Worm (Caenorhabditis elegans) whole organism, L2 larva: ENCODE data around the gene B0228.1.

ENCODE experiments used
- C34F6.9 ChIP-seq: fragments of 150-350 bp; optimal IDR thresholded peaks from 2 replicates; lab custom pipeline; 2014; ENCODE audit warnings: missing biosample characterization, missing genetic modification characterization
- F13H6.1 ChIP-seq: sonication (generic microtip); optimal IDR thresholded peaks from 2 replicates; lab custom pipeline; 2016; ENCODE audit warnings: missing genetic modification characterization, missing compliant biosample characterization
- Y55F3AM.14 ChIP-seq: fragments of 200-800 bp; sonication (Bioruptor generic); optimal IDR thresholded peaks from 2 replicates; lab custom pipeline; 2018; ENCODE audit warnings: mild to moderate bottlenecking, missing genetic modification characterization, missing compliant biosample characterization
- alr-1 ChIP-seq: fragments of 150-350 bp; optimal IDR thresholded peaks from 2 replicates; lab custom pipeline; 2014; ENCODE audit warnings: missing biosample characterization, missing genetic modification characterization
- aly-2 ChIP-seq: fragments of 150-350 bp; optimal IDR thresholded peaks from 2 replicates; lab custom pipeline; 2014; ENCODE audit warnings: missing biosample characterization, missing genetic modification characterization
- blmp-1 ChIP-seq: sonication (generic microtip); optimal IDR thresholded peaks from 2 replicates; lab custom pipeline; 2017; ENCODE audit warnings: missing genetic modification characterization, mild to moderate bottlenecking, missing compliant biosample characterization, antibody characterized with exemption, moderate library complexity; ENCODE audit not compliant: insufficient read depth
- ceh-16 ChIP-seq: fragments of 150-350 bp; optimal IDR thresholded peaks from 2 replicates; lab custom pipeline; 2014; ENCODE audit warnings: missing biosample characterization, missing genetic modification characterization
- crh-2 ChIP-seq: sonication (generic microtip); optimal IDR thresholded peaks from 2 replicates; lab custom pipeline; 2017; ENCODE audit warnings: missing biosample characterization, missing genetic modification characterization
- egl-27 ChIP-seq: sonication (generic microtip); optimal IDR thresholded peaks from 3 replicates; lab custom pipeline; 2017; ENCODE audit warnings: missing biosample characterization, missing genetic modification reagents, missing genetic modification characterization
- elt-1 ChIP-seq: fragments of 150-350 bp; optimal IDR thresholded peaks from 2 replicates; lab custom pipeline; 2014; ENCODE audit warnings: missing biosample characterization, missing genetic modification characterization
- fos-1 ChIP-seq: fragments of 150-350 bp; optimal IDR thresholded peaks from 2 replicates; lab custom pipeline; 2014; ENCODE audit warnings: missing biosample characterization, missing genetic modification characterization
- gmeb-1 ChIP-seq: fragments of 150-350 bp; optimal IDR thresholded peaks from 2 replicates; lab custom pipeline; 2014; ENCODE audit warnings: missing biosample characterization, missing genetic modification characterization
- lin-13 ChIP-seq: fragments of 150-350 bp; optimal IDR thresholded peaks from 2 replicates; lab custom pipeline; 2014; ENCODE audit warnings: missing biosample characterization, missing genetic modification reagents, missing genetic modification characterization
- lin-39 ChIP-seq: fragments of 150-350 bp; optimal IDR thresholded peaks from 2 replicates; lab custom pipeline; 2014; ENCODE audit warnings: missing biosample characterization, missing genetic modification reagents, missing genetic modification characterization
- lsy-2 ChIP-seq, 2 experiments: fragments of 150-350 bp in 1 of 2; sonication (generic microtip) in 1 of 2; optimal IDR thresholded peaks; 2 replicates each; lab custom pipeline; 2014 to 2017; ENCODE audit warnings: missing biosample characterization in 2 of 2, missing genetic modification characterization in 2 of 2
- mbf-1 ChIP-seq: sonication (generic microtip); optimal IDR thresholded peaks from 2 replicates; lab custom pipeline; 2017; ENCODE audit warnings: missing biosample characterization, missing genetic modification characterization
- nhr-10 ChIP-seq: sonication (generic microtip); optimal IDR thresholded peaks from 2 replicates; lab custom pipeline; 2017; ENCODE audit warnings: missing biosample characterization, missing genetic modification characterization
- nhr-11 ChIP-seq: fragments of 150-350 bp; optimal IDR thresholded peaks from 2 replicates; lab custom pipeline; 2014; ENCODE audit warnings: missing biosample characterization, missing genetic modification characterization
- nhr-21 ChIP-seq: fragments of 150-350 bp; optimal IDR thresholded peaks from 2 replicates; lab custom pipeline; 2014; ENCODE audit warnings: missing biosample characterization, missing genetic modification characterization
- nhr-237 ChIP-seq: fragments of 150-350 bp; optimal IDR thresholded peaks from 2 replicates; lab custom pipeline; 2014; ENCODE audit warnings: missing biosample characterization, missing genetic modification characterization
- nhr-25 ChIP-seq: fragments of 150-350 bp; sonication (generic microtip); optimal IDR thresholded peaks from 3 replicates; lab custom pipeline; 2014; ENCODE audit warnings: missing biosample characterization, missing genetic modification characterization
- nhr-6 ChIP-seq: fragments of 150-350 bp; optimal IDR thresholded peaks from 2 replicates; lab custom pipeline; 2014; ENCODE audit warnings: missing biosample characterization, missing genetic modification characterization
- nhr-77 ChIP-seq: fragments of 150-350 bp; optimal IDR thresholded peaks from 2 replicates; lab custom pipeline; 2014; ENCODE audit warnings: missing biosample characterization, missing genetic modification characterization
- skn-1 ChIP-seq: sonication (generic microtip); optimal IDR thresholded peaks from 2 replicates; lab custom pipeline; 2017; ENCODE audit warnings: missing biosample characterization, missing genetic modification characterization
- sma-3 ChIP-seq: sonication (generic microtip); optimal IDR thresholded peaks from 2 replicates; lab custom pipeline; 2016; ENCODE audit warnings: missing genetic modification reagents, missing genetic modification characterization, missing compliant biosample characterization
- sma-9 ChIP-seq, 2 experiments: fragments of 150-350 bp in 1 of 2; sonication (generic microtip) in 1 of 2; optimal IDR thresholded peaks; 2 replicates each; lab custom pipeline; 2014 to 2016; ENCODE audit warnings: missing genetic modification characterization in 2 of 2, mild to moderate bottlenecking in 1 of 2, missing biosample characterization in 1 of 2, missing compliant biosample characterization in 1 of 2, missing genetic modification reagents in 1 of 2, moderate library complexity in 1 of 2
- snpc-4 ChIP-seq: fragments of 150-350 bp; optimal IDR thresholded peaks from 2 replicates; lab custom pipeline; 2014; ENCODE audit warnings: missing biosample characterization, missing genetic modification characterization
- unc-39 ChIP-seq: fragments of 150-350 bp; optimal IDR thresholded peaks from 2 replicates; lab custom pipeline; 2014; ENCODE audit warnings: missing biosample characterization, missing genetic modification characterization
- zag-1 ChIP-seq: fragments of 150-350 bp; optimal IDR thresholded peaks from 2 replicates; lab custom pipeline; 2014; ENCODE audit warnings: missing biosample characterization, missing genetic modification characterization
- ztf-1 ChIP-seq: fragments of 200-800 bp; sonication (Bioruptor generic); conservative IDR thresholded peaks from 2 replicates; pipeline ENCODE4 v1.3.6; 2022; ENCODE audit warnings: missing genetic modification characterization, missing compliant biosample characterization
- ztf-4 ChIP-seq: fragments of 150-350 bp; optimal IDR thresholded peaks from 2 replicates; lab custom pipeline; 2014; ENCODE audit warnings: missing biosample characterization, missing genetic modification characterization

B0228.1 gene

DNA sequence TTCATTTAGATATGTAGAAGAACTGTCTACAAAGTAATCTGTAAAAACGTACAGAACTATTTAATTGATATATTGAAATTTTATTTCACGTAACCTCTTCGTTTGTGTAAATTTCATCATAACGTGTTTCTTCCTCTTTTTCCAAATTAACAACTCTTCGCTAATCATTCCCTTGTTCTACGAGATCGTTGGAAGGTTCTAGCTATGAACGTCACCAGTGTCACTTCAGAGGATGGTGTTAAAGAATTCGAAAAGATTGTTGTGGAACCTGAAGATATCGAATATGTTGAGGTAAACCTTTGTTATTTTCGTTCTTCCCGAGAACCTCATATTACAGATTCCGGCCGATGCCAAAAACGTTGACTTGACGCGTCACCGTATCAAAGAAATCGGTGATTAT is 17.3 kb downstream of the B0228.1 start, which contains the start of gene C06A8.6:
C06A8.6 (plus strand) TSS at position 89 of the 400 bp plus-strand sequence.
- TF ChIP-seq nhr-10: no peak

DNA sequence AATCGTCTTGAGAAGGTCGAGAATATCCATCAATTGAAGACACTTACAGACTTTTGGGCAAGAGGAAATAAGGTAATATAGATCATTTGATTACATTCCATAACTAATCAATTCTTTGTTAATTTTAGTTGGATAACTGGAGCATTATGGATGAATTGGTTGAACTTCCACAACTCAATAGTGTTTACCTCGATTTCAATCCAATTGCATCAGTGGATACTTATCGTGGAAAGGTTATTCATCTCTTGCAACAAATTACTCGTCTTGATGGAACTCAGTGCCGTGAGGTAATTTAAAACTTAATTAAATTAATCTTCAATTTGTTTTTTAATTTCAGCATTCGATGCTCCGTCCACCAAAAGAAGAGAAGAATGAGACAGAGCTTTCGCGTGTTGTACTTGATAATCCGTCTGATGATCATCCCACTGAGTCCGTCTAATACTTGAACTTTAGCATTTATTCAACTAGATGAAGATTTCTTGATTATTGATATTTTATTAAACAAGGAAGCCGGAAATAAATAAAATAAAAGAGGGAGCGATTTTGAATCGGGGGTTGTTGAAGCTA is 18.4 kb downstream of the B0228.1 start:
- TF ChIP-seq nhr-25 (tag; lab: Kevin White, UChicago) (peak; percentile 33), nhr-237 (tag; lab: Kevin White, UChicago) (no peak), sma-3 (peak; percentile 20)

DNA sequence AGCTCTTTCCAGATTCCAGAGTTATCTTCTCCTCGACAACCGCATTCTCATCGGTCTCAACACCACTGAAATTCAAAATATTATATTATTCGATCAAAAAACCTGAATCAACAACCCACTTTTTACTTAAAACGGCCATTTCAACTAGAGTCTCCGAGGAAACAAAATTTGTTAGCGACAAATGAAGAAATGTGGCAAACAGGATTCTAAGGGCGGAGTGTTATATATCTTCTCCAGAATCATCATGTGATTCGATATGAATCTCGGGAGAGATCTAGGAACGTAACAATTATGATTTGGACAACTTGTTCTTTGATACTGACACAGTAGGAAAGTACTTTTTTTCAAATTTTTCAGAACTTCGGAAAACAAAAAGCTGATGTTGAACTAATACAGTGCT is 21.1 kb downstream of the B0228.1 start:
- no peak for TF ChIP-seq ztf-4 (tag; lab: Kevin White, UChicago)
- no peak for TF ChIP-seq fos-1 (tag; lab: Kevin White, UChicago)
- no peak for TF ChIP-seq lin-13 (GFP tag; lab: Kevin White, UChicago)
- TF ChIP-seq nhr-21 (tag; lab: Kevin White, UChicago): no peak
- TF ChIP-seq snpc-4 (tag; lab: Kevin White, UChicago): no peak
- TF ChIP-seq elt-1 (tag; lab: Kevin White, UChicago): no peak
- TF ChIP-seq nhr-25 (tag; lab: Kevin White, UChicago): peak; percentile 21

ce11 chrII:7776715-7777114 is 21.6 kb downstream of the B0228.1 start:
- peak; percentile 50 for TF ChIP-seq crh-2 (tag; lab: Kevin White, UChicago)
- no peak for TF ChIP-seq zag-1 (tag; lab: Kevin White, UChicago)
- no peak for TF ChIP-seq C34F6.9 (tag; lab: Kevin White, UChicago)
- no peak for TF ChIP-seq skn-1 (tag; lab: Kevin White, UChicago)
- no peak for TF ChIP-seq nhr-11 (tag; lab: Kevin White, UChicago)
- no peak for TF ChIP-seq Y55F3AM.14 (GFP tag; lab: Kevin White, UChicago)
- peak; percentile 12 for TF ChIP-seq gmeb-1 (tag; lab: Kevin White, UChicago)
- no peak for TF ChIP-seq lin-39 (tag; lab: Kevin White, UChicago)
- TF ChIP-seq sma-3: peak; percentile 2
- no peak for TF ChIP-seq aly-2 (tag; lab: Kevin White, UChicago)
- TF ChIP-seq nhr-21 (tag; lab: Kevin White, UChicago): peak; percentile 2
- peak; percentile 29 for TF ChIP-seq egl-27 (tag; lab: Kevin White, UChicago)
- TF ChIP-seq fos-1 (tag; lab: Kevin White, UChicago): peak; percentile 82
- TF ChIP-seq ztf-1: no peak
- no peak for TF ChIP-seq mbf-1 (tag; lab: Kevin White, UChicago)
- TF ChIP-seq nhr-237 (tag; lab: Kevin White, UChicago): no peak
- TF ChIP-seq nhr-25 (tag; lab: Kevin White, UChicago): no peak
- peak; percentile 85 for TF ChIP-seq sma-9 (GFP tag; optimal IDR thresholded peaks at IDR 0.05; lab: Kevin White, UChicago)
- no peak for TF ChIP-seq sma-9 (tag; optimal IDR thresholded peaks at IDR 0.05; lab: Kevin White, UChicago)
- no peak for TF ChIP-seq lin-13 (GFP tag; lab: Kevin White, UChicago)
- TF ChIP-seq nhr-6 (tag; lab: Kevin White, UChicago): no peak

DNA sequence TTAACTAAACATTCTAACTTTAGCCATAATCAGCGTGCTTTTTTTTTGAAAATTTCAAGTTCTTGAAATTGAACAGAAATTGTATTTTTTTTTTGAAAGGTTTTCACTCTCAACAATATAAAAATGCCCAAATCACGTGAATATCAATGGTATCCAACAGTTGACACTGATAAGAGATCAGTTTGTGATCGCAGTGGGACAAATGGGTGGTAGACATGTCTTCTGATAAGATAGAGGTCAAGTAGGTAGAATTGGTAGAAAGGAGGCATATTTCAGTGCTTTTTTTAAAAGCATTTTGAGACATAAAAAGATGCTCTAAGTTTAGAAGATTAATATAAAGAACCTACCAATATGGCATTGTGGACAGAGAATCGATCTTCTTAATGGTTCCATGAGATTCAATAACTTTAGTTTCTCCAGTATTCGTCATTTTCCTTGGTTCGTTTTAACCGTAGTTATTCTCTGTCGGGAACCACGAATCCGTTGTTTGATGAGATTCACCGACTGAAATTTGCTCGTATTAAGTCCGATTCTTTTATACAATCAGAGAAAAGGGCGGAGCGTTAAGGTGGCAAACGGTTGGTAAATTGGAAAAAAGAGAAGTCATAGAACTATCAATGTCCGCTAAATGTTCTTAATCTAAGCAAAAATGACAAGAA is 22.3 kb downstream of the B0228.1 start, which contains the start of gene mthf-1:
mthf-1 (minus strand) TSS at position 504 of the 659 bp plus-strand sequence.
- peak; percentile 45 for TF ChIP-seq nhr-21 (tag; lab: Kevin White, UChicago)
- TF ChIP-seq nhr-25 (tag; lab: Kevin White, UChicago): peak; percentile 26
- TF ChIP-seq lsy-2 (tag; optimal IDR thresholded peaks at IDR 0.05; lab: Kevin White, UChicago): peak in 1 of 2 experiments; percentile 5
- no peak for TF ChIP-seq nhr-6 (tag; lab: Kevin White, UChicago)
- TF ChIP-seq sma-3: peak; percentile 37
- TF ChIP-seq F13H6.1 (tag; lab: Kevin White, UChicago): peak; percentile 24
- TF ChIP-seq elt-1 (tag; lab: Kevin White, UChicago): no peak
- TF ChIP-seq unc-39 (tag; lab: Kevin White, UChicago): no peak
- no peak for TF ChIP-seq nhr-77
- peak; percentile 65 for TF ChIP-seq fos-1 (tag; lab: Kevin White, UChicago)
- TF ChIP-seq alr-1 (tag; lab: Kevin White, UChicago): no peak
- peak; percentile 71 for TF ChIP-seq sma-9 (GFP tag; optimal IDR thresholded peaks at IDR 0.05; lab: Kevin White, UChicago)
- no peak for TF ChIP-seq sma-9 (tag; optimal IDR thresholded peaks at IDR 0.05; lab: Kevin White, UChicago)
- no peak for TF ChIP-seq nhr-11 (tag; lab: Kevin White, UChicago)
- peak; percentile 47 for TF ChIP-seq crh-2 (tag; lab: Kevin White, UChicago)
- no peak for TF ChIP-seq ceh-16
- TF ChIP-seq blmp-1 (tag; lab: Kevin White, UChicago): no peak
